Fruit fly (Drosophila melanogaster): Measurements from ENCODE around the gene CG17292.

Gene CG17292

DNA sequence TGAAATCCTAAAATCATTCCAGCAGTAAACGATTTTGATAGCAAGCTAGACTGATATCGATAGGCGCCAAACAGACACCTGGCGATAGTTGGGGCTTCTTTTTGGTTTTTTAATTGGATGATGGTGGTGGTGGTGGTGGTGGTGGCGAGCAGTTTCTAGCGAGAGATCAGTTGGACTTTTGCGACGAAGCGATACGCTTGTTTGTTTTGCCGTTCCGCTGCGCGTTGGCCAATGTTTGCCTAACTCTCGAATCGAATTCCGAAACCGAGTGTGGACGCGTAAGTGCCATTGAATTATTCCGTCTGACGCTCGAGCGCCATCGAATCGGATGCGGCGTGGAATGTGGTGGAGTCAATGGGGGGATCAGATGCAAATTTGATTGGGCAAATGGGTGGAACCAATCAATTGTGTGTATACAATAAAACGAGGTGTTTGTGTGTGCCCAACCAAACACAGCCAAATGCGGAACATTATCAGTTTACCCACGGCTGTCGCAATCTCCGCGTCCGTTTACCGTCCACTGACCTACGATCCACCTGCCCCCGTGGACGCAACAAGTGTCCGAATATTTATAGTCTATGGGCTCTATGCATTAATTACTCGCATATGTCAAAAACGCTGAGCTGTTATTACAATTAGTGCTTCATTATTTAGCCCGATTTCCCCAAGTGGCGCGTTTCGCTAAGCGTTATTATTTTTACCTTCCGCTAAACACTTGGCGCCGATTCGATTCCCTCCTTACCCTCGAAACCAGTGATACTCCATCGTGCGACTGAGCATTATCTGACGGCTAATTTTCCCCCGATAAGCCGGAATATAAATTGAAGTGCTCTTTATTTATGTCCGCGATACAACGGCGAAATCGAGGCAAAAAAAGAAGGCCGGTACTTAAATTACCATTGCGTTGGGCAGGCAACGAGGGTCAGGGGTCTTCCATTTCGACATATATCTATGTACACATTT, at the start of gene CG17292 (continued):
- TF ChIP-seq CG18599 (GFP tag; optimal IDR thresholded peaks at IDR 0.05) (peak; percentile 56), bab2 (GFP tag; optimal IDR thresholded peaks at IDR 0.05) (no peak), CG17328 (GFP tag; IDR thresholded peaks at IDR 0.05) (peak; percentile 50), CG17612 (GFP tag; IDR thresholded peaks at IDR 0.05) (no peak), CG2889 (GFP tag; IDR thresholded peaks at IDR 0.05) (no peak), CG12299 (tag; optimal IDR thresholded peaks at IDR 0.05) (no peak), Sox100B (GFP tag; optimal IDR thresholded peaks at IDR 0.05) (peak; percentile 5), ems (GFP tag; optimal IDR thresholded peaks at IDR 0.05) (peak; percentile 46), CG33213 (GFP tag; optimal IDR thresholded peaks at IDR 0.05) (peak; percentile 41), CG30403 (GFP tag; optimal IDR thresholded peaks at IDR 0.05) (no peak), twi (tag; optimal IDR thresholded peaks at IDR 0.05) (no peak), sens (GFP tag) (peak; percentile 32), Nf-YC (tag; optimal IDR thresholded peaks at IDR 0.05) (peak; percentile 97), CG6854 (GFP tag; optimal IDR thresholded peaks at IDR 0.05) (no peak), CG17912 (GFP tag; optimal IDR thresholded peaks at IDR 0.05) (peak; percentile 45), CG9727 (GFP tag; optimal IDR thresholded peaks at IDR 0.05) (peak; percentile 45), PHDP (tag; optimal IDR thresholded peaks at IDR 0.05) (peak; percentile 54), sens-2 (GFP tag; IDR thresholded peaks at IDR 0.05) (no peak), jumu (GFP tag; optimal IDR thresholded peaks at IDR 0.05) (no peak), CG7357 (GFP tag; IDR thresholded peaks at IDR 0.05) (0 out of 3 replicates have a peak, but pooled peaks have one; percentile 27), CG5180 (GFP tag; optimal IDR thresholded peaks at IDR 0.05) (peak; percentile 39), Sox102F (GFP tag; optimal IDR thresholded peaks at IDR 0.05) (peak; percentile 34), CG15479 (GFP tag; optimal IDR thresholded peaks at IDR 0.05) (no peak), grn (GFP tag; optimal IDR thresholded peaks at IDR 0.05) (peak; percentile 17), ERR (GFP tag; optimal IDR thresholded peaks at IDR 0.05) (peak; percentile 6), ase (GFP tag; IDR thresholded peaks at IDR 0.05) (peak; percentile 62; the same call in 1 of the 3 replicates), gem (tag; optimal IDR thresholded peaks at IDR 0.05) (peak; percentile 41), CG31441 (GFP tag; IDR thresholded peaks at IDR 0.05) (0 out of 2 replicates have a peak, but pooled peaks have one; percentile 11), CG4424 (GFP tag; optimal IDR thresholded peaks at IDR 0.05) (no peak), Atf6 (GFP tag; IDR thresholded peaks at IDR 0.05) (peak; percentile 86), CG12219 (GFP tag; optimal IDR thresholded peaks at IDR 0.05) (peak; percentile 58), hb (GFP tag; IDR thresholded peaks at IDR 0.05; ENCODE audit: partially characterized antibody) (peak; percentile 84), Hand (GFP tag; optimal IDR thresholded peaks at IDR 0.05) (peak; percentile 30), corto (GFP tag; optimal IDR thresholded peaks at IDR 0.05) (no peak), CG11695 (GFP tag; IDR thresholded peaks at IDR 0.05) (peak; percentile 48; the same call in 1 of the 3 replicates), NK7.1 (GFP tag; optimal IDR thresholded peaks at IDR 0.05) (peak; percentile 21), Six4 (GFP tag; optimal IDR thresholded peaks at IDR 0.05) (no peak), gsb (GFP tag; IDR thresholded peaks at IDR 0.05) (0 out of 2 replicates have a peak, but pooled peaks have one; percentile 41), bcd (GFP tag; optimal IDR thresholded peaks at IDR 0.05) (peak; percentile 61), Gug (GFP tag; IDR thresholded peaks at IDR 0.05) (peak; percentile 40; the same call in 2 of the 4 replicates), oc (tag; optimal IDR thresholded peaks at IDR 0.05) (peak; percentile 70), CG9437 (GFP tag; optimal IDR thresholded peaks at IDR 0.05) (no peak), mirr (GFP tag; optimal IDR thresholded peaks at IDR 0.05) (peak; percentile 62), CG7271 (tag; optimal IDR thresholded peaks at IDR 0.05) (no peak), CG8359 (GFP tag; optimal IDR thresholded peaks at IDR 0.05; ENCODE audit: borderline replicate concordance) (no peak), odd (GFP tag; optimal IDR thresholded peaks at IDR 0.05) (peak; percentile 22), otp (GFP tag; IDR thresholded peaks at IDR 0.05) (peak; percentile 59; the same call in 1 of the 3 replicates), lab (GFP tag; optimal IDR thresholded peaks at IDR 0.05) (peak; percentile 81)
